Worm (Caenorhabditis elegans) whole organism, young adult: ENCODE data around the gene nspg-6.

Experiments used
- B0019.2 ChIP-seq: fragments of 200-800 bp; sonication (Bioruptor generic); conservative IDR thresholded peaks from 2 replicates; pipeline ENCODE4 v1.3.6; 2022; ENCODE audit warnings: missing genetic modification reagents, missing genetic modification characterization, missing compliant biosample characterization
- C17E4.6 ChIP-seq: fragments of 200-800 bp; sonication (Bioruptor generic); IDR thresholded peaks from 2 replicates; pipeline ENCODE4 v1.3.6; 2022; ENCODE audit warnings: missing genetic modification reagents, missing genetic modification characterization, missing compliant biosample characterization
- D2030.7 ChIP-seq: fragments of 200-800 bp; sonication (Bioruptor generic); IDR thresholded peaks from 2 replicates; pipeline ENCODE4 v1.3.6; 2022; ENCODE audit warnings: missing genetic modification reagents, missing genetic modification characterization, missing compliant biosample characterization
- F10E7.11 ChIP-seq: sonication (generic microtip); optimal IDR thresholded peaks from 2 replicates; lab custom pipeline; 2017; ENCODE audit warnings: mild to moderate bottlenecking, missing genetic modification characterization, moderate library complexity, missing compliant biosample characterization
- F23B12.7 ChIP-seq: sonication (generic microtip); optimal IDR thresholded peaks from 2 replicates; lab custom pipeline; 2017; ENCODE audit warnings: missing genetic modification characterization, mild to moderate bottlenecking, missing compliant biosample characterization, antibody characterized with exemption, moderate library complexity; ENCODE audit not compliant: insufficient read depth
- F49E8.2 ChIP-seq: sonication (generic microtip); optimal IDR thresholded peaks from 3 replicates; lab custom pipeline; 2017; ENCODE audit warnings: missing genetic modification characterization, mild to moderate bottlenecking, missing compliant biosample characterization, antibody characterized with exemption, moderate library complexity; ENCODE audit not compliant: insufficient read depth
- F52B5.7 ChIP-seq: sonication (generic microtip); optimal IDR thresholded peaks from 2 replicates; lab custom pipeline; 2016; ENCODE audit warnings: mild to moderate bottlenecking, missing genetic modification characterization, missing compliant biosample characterization
- F55B11.4 ChIP-seq: sonication (generic microtip); optimal IDR thresholded peaks from 2 replicates; lab custom pipeline; 2016; ENCODE audit warnings: missing compliant biosample characterization, missing genetic modification characterization, borderline replicate concordance; ENCODE audit not compliant: insufficient read depth
- F57A8.1 ChIP-seq: fragments of 200-800 bp; sonication (Bioruptor generic); optimal IDR thresholded peaks from 2 replicates; lab custom pipeline; 2018; ENCODE audit warnings: mild to moderate bottlenecking, missing genetic modification characterization, moderate library complexity, missing compliant biosample characterization
- F57C9.4 ChIP-seq: sonication (generic microtip); optimal IDR thresholded peaks from 2 replicates; lab custom pipeline; 2017; ENCODE audit warnings: mild to moderate bottlenecking, missing genetic modification characterization, missing compliant biosample characterization
- K11D2.4 ChIP-seq: fragments of 200-800 bp; sonication (Bioruptor generic); IDR thresholded peaks from 2 replicates; pipeline ENCODE4 v1.3.6; 2022; ENCODE audit warnings: missing genetic modification reagents, missing genetic modification characterization, missing compliant biosample characterization
- K12H6.12 ChIP-seq: fragments of 200-800 bp; sonication (Bioruptor generic); optimal IDR thresholded peaks from 2 replicates; lab custom pipeline; 2018; ENCODE audit warnings: mild to moderate bottlenecking, missing genetic modification characterization, missing compliant biosample characterization
- T26A5.8 ChIP-seq: sonication (generic microtip); optimal IDR thresholded peaks from 2 replicates; lab custom pipeline; 2016; ENCODE audit warnings: missing genetic modification characterization, missing compliant biosample characterization
- athp-1 ChIP-seq: sonication (generic microtip); optimal IDR thresholded peaks from 2 replicates; lab custom pipeline; 2017; ENCODE audit warnings: mild to moderate bottlenecking, missing genetic modification characterization, missing compliant biosample characterization
- attf-3 ChIP-seq: fragments of 200-800 bp; sonication (Bioruptor generic); conservative IDR thresholded peaks from 2 replicates; pipeline ENCODE4 v1.3.6; 2022; ENCODE audit warnings: missing genetic modification reagents, missing genetic modification characterization, missing compliant biosample characterization
- attf-5 ChIP-seq: fragments of 200-800 bp; sonication (Bioruptor generic); optimal IDR thresholded peaks from 2 replicates; lab custom pipeline; 2018; ENCODE audit warnings: mild to moderate bottlenecking, missing genetic modification characterization, missing compliant biosample characterization
- bed-1 ChIP-seq: fragments of 200-800 bp; sonication (Bioruptor generic); IDR thresholded peaks from 2 replicates; pipeline ENCODE4 v1.3.6; 2022; ENCODE audit warnings: missing genetic modification reagents, missing genetic modification characterization, missing compliant biosample characterization
- chd-7 ChIP-seq: sonication (generic microtip); optimal IDR thresholded peaks from 2 replicates; lab custom pipeline; 2016; ENCODE audit warnings: mild to moderate bottlenecking, missing genetic modification characterization, moderate library complexity, missing compliant biosample characterization
- dox-1 ChIP-seq: fragments of 200-800 bp; sonication (Bioruptor generic); IDR thresholded peaks from 2 replicates; pipeline ENCODE4 v1.3.6; 2022; ENCODE audit warnings: missing genetic modification reagents, missing genetic modification characterization, missing compliant biosample characterization
- dpl-1 ChIP-seq: fragments of 150-350 bp; optimal IDR thresholded peaks from 2 replicates; lab custom pipeline; 2014; ENCODE audit warnings: missing biosample characterization, missing genetic modification reagents, missing genetic modification characterization
- efl-1 ChIP-seq: fragments of 150-350 bp; optimal IDR thresholded peaks from 2 replicates; lab custom pipeline; 2014; ENCODE audit warnings: missing biosample characterization, missing genetic modification reagents, missing genetic modification characterization
- egl-44 ChIP-seq: fragments of 200-800 bp; sonication (Bioruptor generic); IDR thresholded peaks from 2 replicates; pipeline ENCODE4 v1.3.6; 2022; ENCODE audit warnings: missing genetic modification reagents, missing genetic modification characterization, missing compliant biosample characterization
- ets-4 ChIP-seq: fragments of 200-800 bp; sonication (Bioruptor generic); optimal IDR thresholded peaks from 2 replicates; lab custom pipeline; 2018; ENCODE audit warnings: mild to moderate bottlenecking, missing genetic modification characterization, missing compliant biosample characterization
- him-1 ChIP-seq: sonication (generic microtip); optimal IDR thresholded peaks from 2 replicates; lab custom pipeline; 2016; ENCODE audit warnings: missing genotype, missing genetic modification reagents, missing genetic modification characterization, missing compliant biosample characterization
- hlh-26 ChIP-seq: fragments of 200-800 bp; sonication (Bioruptor generic); conservative IDR thresholded peaks from 2 replicates; pipeline ENCODE4 v1.3.6; 2022; ENCODE audit warnings: missing genetic modification reagents, missing genetic modification characterization, missing compliant biosample characterization
- hmg-1.2 ChIP-seq: fragments of 200-800 bp; sonication (Bioruptor generic); IDR thresholded peaks from 2 replicates; pipeline ENCODE4 v1.3.6; 2022; ENCODE audit warnings: missing genetic modification reagents, missing genetic modification characterization, missing compliant biosample characterization
- hmg-20 ChIP-seq: fragments of 200-800 bp; sonication (Bioruptor generic); IDR thresholded peaks from 2 replicates; pipeline ENCODE4 v1.3.6; 2022; ENCODE audit warnings: missing genetic modification reagents, missing genetic modification characterization, missing compliant biosample characterization
- hsf-1 ChIP-seq: fragments of 200-800 bp; sonication (Bioruptor generic); IDR thresholded peaks from 2 replicates; pipeline ENCODE4 v1.3.6; 2022; ENCODE audit warnings: missing genetic modification reagents, missing genetic modification characterization, missing compliant biosample characterization
- lin-26 ChIP-seq: fragments of 200-800 bp; sonication (Bioruptor generic); IDR thresholded peaks from 2 replicates; pipeline ENCODE4 v1.3.6; 2022; ENCODE audit warnings: missing genetic modification reagents, missing genetic modification characterization, missing compliant biosample characterization
- lin-35 ChIP-seq, 3 experiments: fragments of 150-350 bp in 2 of 3; sonication (generic microtip) in 1 of 3; optimal IDR thresholded peaks; 2 replicates each; lab custom pipeline; 2014 to 2018; ENCODE audit warnings: missing biosample characterization in 3 of 3, missing genetic modification characterization in 3 of 3, missing genetic modification reagents in 3 of 3
- lir-1 ChIP-seq: fragments of 200-800 bp; sonication (Bioruptor generic); conservative IDR thresholded peaks from 2 replicates; pipeline ENCODE4 v1.3.6; 2022; ENCODE audit warnings: missing genetic modification reagents, missing genetic modification characterization, missing compliant biosample characterization
- lsl-1 ChIP-seq: fragments of 200-800 bp; sonication (Bioruptor generic); optimal IDR thresholded peaks from 2 replicates; lab custom pipeline; 2018; ENCODE audit warnings: mild to moderate bottlenecking, missing genetic modification characterization, moderate library complexity, missing compliant biosample characterization
- lsy-27 ChIP-seq: sonication (generic microtip); optimal IDR thresholded peaks from 2 replicates; lab custom pipeline; 2017; ENCODE audit warnings: missing genetic modification characterization, mild to moderate bottlenecking, missing compliant biosample characterization, antibody characterized with exemption, missing genotype, borderline replicate concordance; ENCODE audit not compliant: insufficient read depth
- madf-3 ChIP-seq: fragments of 200-800 bp; sonication (Bioruptor generic); IDR thresholded peaks from 2 replicates; pipeline ENCODE4 v1.3.6; 2022; ENCODE audit warnings: missing genetic modification reagents, missing genetic modification characterization, missing compliant biosample characterization
- madf-8 ChIP-seq: fragments of 200-800 bp; sonication (Bioruptor generic); conservative IDR thresholded peaks from 2 replicates; pipeline ENCODE4 v1.3.6; 2022; ENCODE audit warnings: missing genetic modification reagents, missing genetic modification characterization, missing compliant biosample characterization
- mxl-1 ChIP-seq: sonication (generic microtip); optimal IDR thresholded peaks from 2 replicates; lab custom pipeline; 2016; ENCODE audit warnings: missing genetic modification characterization, missing compliant biosample characterization
- nfya-2 ChIP-seq: fragments of 200-800 bp; sonication (Bioruptor generic); IDR thresholded peaks from 2 replicates; pipeline ENCODE4 v1.3.6; 2022; ENCODE audit warnings: missing genetic modification reagents, missing genetic modification characterization, missing compliant biosample characterization
- pbrm-1 ChIP-seq: fragments of 200-800 bp; sonication (Bioruptor generic); IDR thresholded peaks from 2 replicates; pipeline ENCODE4 v1.3.6; 2022; ENCODE audit warnings: missing genetic modification reagents, missing genetic modification characterization, missing compliant biosample characterization
- rec-8 ChIP-seq, 2 experiments: sonication (generic microtip); optimal IDR thresholded peaks; 2 replicates each; lab custom pipeline; 2016; ENCODE audit warnings: mild to moderate bottlenecking in 2 of 2, missing genetic modification characterization in 2 of 2, missing genetic modification reagents in 2 of 2, missing genotype in 2 of 2, missing biosample characterization in 1 of 2, missing compliant biosample characterization in 1 of 2, moderate library complexity in 1 of 2
- repo-1 ChIP-seq: sonication (generic microtip); optimal IDR thresholded peaks from 2 replicates; lab custom pipeline; 2017; ENCODE audit warnings: mild to moderate bottlenecking, missing genetic modification characterization, missing compliant biosample characterization
- rpc-1 ChIP-seq, 2 experiments: fragments of 150-350 bp in 1 of 2; sonication (generic microtip) in 1 of 2; optimal IDR thresholded peaks; 2 replicates each; lab custom pipeline; 2014 to 2018; ENCODE audit warnings: missing biosample characterization in 1 of 2, missing genetic modification characterization in 1 of 2, missing genetic modification reagents in 1 of 2, missing genotype in 1 of 2
- sdz-38 ChIP-seq: sonication (generic microtip); optimal IDR thresholded peaks from 2 replicates; lab custom pipeline; 2016; ENCODE audit warnings: missing genotype, missing genetic modification characterization, missing compliant biosample characterization
- snpc-3.4 ChIP-seq: sonication (generic microtip); optimal IDR thresholded peaks from 2 replicates; lab custom pipeline; 2017; ENCODE audit warnings: missing genetic modification characterization, mild to moderate bottlenecking, missing compliant biosample characterization, antibody characterized with exemption, moderate library complexity, missing genotype, missing genetic modification reagents
- sptf-2 ChIP-seq: fragments of 200-800 bp; sonication (Bioruptor generic); optimal IDR thresholded peaks from 2 replicates; lab custom pipeline; 2018; ENCODE audit warnings: mild to moderate bottlenecking, missing genetic modification characterization, missing compliant biosample characterization
- tbp1 ChIP-seq: fragments of 200-800 bp; sonication (Bioruptor generic); optimal IDR thresholded peaks from 2 replicates; lab custom pipeline; 2018; ENCODE audit warnings: mild to moderate bottlenecking, missing genetic modification characterization, missing compliant biosample characterization
- xnd-1 ChIP-seq: sonication (generic microtip); optimal IDR thresholded peaks from 2 replicates; lab custom pipeline; 2016; ENCODE audit warnings: missing genotype, missing genetic modification reagents, missing genetic modification characterization, missing compliant biosample characterization
- ztf-26 ChIP-seq: sonication (generic microtip); optimal IDR thresholded peaks from 2 replicates; lab custom pipeline; 2017; ENCODE audit warnings: missing genetic modification characterization, missing compliant biosample characterization

Gene nspg-6

ce11 chrIII:7310662-7311340, 4.0 kb downstream of the nspg-6 start, which contains the start of the genes F56C9.6 and F56C9.3:
Gene F56C9.6 (minus strand): TSS chrIII:7310773.
Gene F56C9.3 (plus strand): TSS chrIII:7311290.
- TF ChIP-seq snpc-3.4 (peak; percentile 49), attf-3 (GFP tag; lab: Robert Waterston, UW) (no peak), mxl-1 (tag; lab: Kevin White, UChicago) (no peak), F57A8.1 (no peak), rpc-1 (optimal IDR thresholded peaks at IDR 0.05; lab: Kevin White, UChicago) (no peak), rpc-1 (tag; optimal IDR thresholded peaks at IDR 0.05; lab: Kevin White, UChicago) (no peak), lsy-27 (tag; lab: Kevin White, UChicago) (no peak), madf-3 (GFP tag; lab: Robert Waterston, UW) (0 out of 2 replicates have a peak, but pooled peaks have one; percentile 23), F23B12.7 (no peak), hmg-20 (GFP tag; lab: Robert Waterston, UW) (no peak), hsf-1 (0 out of 2 replicates have a peak, but pooled peaks have one; percentile 19), lin-35 (GFP tag; optimal IDR thresholded peaks at IDR 0.05; lab: Kevin White, UChicago) (no peak), lir-1 (GFP tag; lab: Robert Waterston, UW) (no peak), ets-4 (GFP tag; lab: Kevin White, UChicago) (no peak), hlh-26 (GFP tag; lab: Robert Waterston, UW) (no peak), C17E4.6 (no peak), F55B11.4 (tag; lab: Kevin White, UChicago) (no peak), tbp1 (GFP tag; lab: Kevin White, UChicago) (peak; percentile 16), rec-8 (tag; optimal IDR thresholded peaks at IDR 0.05; lab: Kevin White, UChicago) (no peak), lsl-1 (GFP tag; lab: Kevin White, UChicago) (peak; percentile 91), him-1 (tag; lab: Kevin White, UChicago) (no peak), sdz-38 (tag; lab: Kevin White, UChicago) (no peak), athp-1 (tag; lab: Kevin White, UChicago) (no peak), efl-1 (GFP tag; lab: Kevin White, UChicago) (peak; percentile 95), hmg-1.2 (GFP tag; lab: Robert Waterston, UW) (peak; percentile 12; the same call in 1 of the 2 replicates), repo-1 (tag; lab: Kevin White, UChicago) (no peak), lin-26 (GFP tag; lab: Robert Waterston, UW) (0 out of 2 replicates have a peak, but pooled peaks have one; percentile 12), bed-1 (GFP tag; lab: Robert Waterston, UW) (no peak), madf-8 (GFP tag; lab: Robert Waterston, UW) (peak; percentile 66), K12H6.12 (no peak), D2030.7 (GFP tag; lab: Robert Waterston, UW) (peak; percentile 79), F10E7.11 (tag; lab: Kevin White, UChicago) (no peak), F49E8.2 (tag; lab: Kevin White, UChicago) (peak; percentile 79), egl-44 (GFP tag; lab: Robert Waterston, UW) (no peak), chd-7 (tag; lab: Kevin White, UChicago) (no peak), pbrm-1 (GFP tag; lab: Robert Waterston, UW) (no peak), nfya-2 (no peak), sptf-2 (GFP tag; lab: Kevin White, UChicago) (no peak), T26A5.8 (tag; lab: Kevin White, UChicago) (no peak), ztf-26 (tag; lab: Kevin White, UChicago) (no peak), attf-5 (GFP tag; lab: Kevin White, UChicago) (no peak), dpl-1 (GFP tag; lab: Kevin White, UChicago) (peak; percentile 70), F57C9.4 (tag; lab: Kevin White, UChicago) (no peak), B0019.2 (no peak), dox-1 (GFP tag; lab: Robert Waterston, UW) (0 out of 2 replicates have a peak, but pooled peaks have one; percentile 4), K11D2.4 (GFP tag; lab: Robert Waterston, UW) (no peak), F52B5.7 (no peak), xnd-1 (peak; percentile 74)
